Comparison of ENCODE assay signal across 1 fruit fly cellular context in genomic region chrX:784456-784855, dm6.
TF ChIP-seq lines count a peak whose summit lies in the region.

TSS of gene tw (plus strand) at chrX:784746.

TF ChIP-seq in whole organism, embryonic, 481 proteins besides CTCF, POLR2A, EP300 and RAD21 (continued from another document):
- TF ChIP-seq zen2 (GFP tag; IDR thresholded peaks at IDR 0.05; lab: Robert Waterston, UW; ENCODE audit: partially characterized antibody): peak; percentile 20; the same call in 1 of the 3 replicates
- TF ChIP-seq CG12769 (tag; optimal IDR thresholded peaks at IDR 0.05; lab: Kevin White, UChicago): peak; percentile 79
- TF ChIP-seq ato (GFP tag; IDR thresholded peaks at IDR 0.05; lab: Robert Waterston, UW; ENCODE audit: partially characterized antibody): 0 out of 2 replicates have a peak, but pooled peaks have one; percentile 34
- TF ChIP-seq ken (GFP tag; IDR thresholded peaks at IDR 0.05; lab: Robert Waterston, UW): no peak
- TF ChIP-seq CG42726 (GFP tag; IDR thresholded peaks at IDR 0.05; lab: Robert Waterston, UW; ENCODE audit: partially characterized antibody): 0 out of 2 replicates have a peak, but pooled peaks have one; percentile 13
- peak; percentile 27 for TF ChIP-seq pita (GFP tag; optimal IDR thresholded peaks at IDR 0.05; lab: Kevin White, UChicago)
- peak; percentile 62 for TF ChIP-seq CG13287 (GFP tag; IDR thresholded peaks at IDR 0.05; lab: Robert Waterston, UW; ENCODE audit: partially characterized antibody)
- peak; percentile 24 for TF ChIP-seq stwl (tag; optimal IDR thresholded peaks at IDR 0.05; lab: Kevin White, UChicago)
- peak; percentile 13 for TF ChIP-seq Lhr (GFP tag; optimal IDR thresholded peaks at IDR 0.05; lab: Kevin White, UChicago)
- TF ChIP-seq CG7963 (GFP tag; IDR thresholded peaks at IDR 0.05; lab: Robert Waterston, UW; ENCODE audit: partially characterized antibody): peak; percentile 48; the same call in 1 of the 3 replicates
- peak; percentile 27; the same call in 1 of the 3 replicates for TF ChIP-seq CG34224 (GFP tag; IDR thresholded peaks at IDR 0.05; lab: Robert Waterston, UW; ENCODE audit: partially characterized antibody)
- no peak for TF ChIP-seq ftz-f1 (GFP tag; optimal IDR thresholded peaks at IDR 0.05; lab: Kevin White, UChicago)
- peak; percentile 71 for TF ChIP-seq CG13894 (tag; optimal IDR thresholded peaks at IDR 0.05; lab: Kevin White, UChicago)
- peak; percentile 40; the same call in 2 of the 3 replicates for TF ChIP-seq knrl (GFP tag; IDR thresholded peaks at IDR 0.05; lab: Robert Waterston, UW; ENCODE audit: partially characterized antibody)
- no peak for TF ChIP-seq insv (GFP tag; optimal IDR thresholded peaks at IDR 0.05; lab: Kevin White, UChicago)
- TF ChIP-seq CG16813 (GFP tag; IDR thresholded peaks at IDR 0.05; lab: Robert Waterston, UW; ENCODE audit: partially characterized antibody): 0 out of 3 replicates have a peak, but pooled peaks have one; percentile 43
- 0 out of 2 replicates have a peak, but pooled peaks have one; percentile 16 for TF ChIP-seq vvl (GFP tag; IDR thresholded peaks at IDR 0.05; lab: Robert Waterston, UW)
- peak; percentile 29; the same call in 1 of the 3 replicates for TF ChIP-seq HLH4C (GFP tag; IDR thresholded peaks at IDR 0.05; lab: Robert Waterston, UW; ENCODE audit: partially characterized antibody)
- TF ChIP-seq Scr (GFP tag; IDR thresholded peaks at IDR 0.05; lab: Robert Waterston, UW; ENCODE audit: partially characterized antibody): peak; percentile 50; the same call in 1 of the 2 replicates
- TF ChIP-seq BEAF-32 (GFP tag; optimal IDR thresholded peaks at IDR 0.05; lab: Kevin White, UChicago): peak; percentile 52
- TF ChIP-seq inv (GFP tag; IDR thresholded peaks at IDR 0.05; lab: Robert Waterston, UW; ENCODE audit: partially characterized antibody): 0 out of 2 replicates have a peak, but pooled peaks have one; percentile 6
- TF ChIP-seq sna (GFP tag; IDR thresholded peaks at IDR 0.05; lab: Robert Waterston, UW; ENCODE audit: partially characterized antibody): peak; percentile 44; the same call in 1 of the 2 replicates
- TF ChIP-seq Bdp1 (GFP tag; optimal IDR thresholded peaks at IDR 0.05; lab: Kevin White, UChicago): no peak
- TF ChIP-seq pzg (GFP tag; optimal IDR thresholded peaks at IDR 0.05; lab: Kevin White, UChicago): peak; percentile 22
TF ChIP-seq in whole organism, embryonic: peak in this region for 39.
